Fruit fly (Drosophila melanogaster) whole organism, embryonic: ENCODE results near the gene Cfp1.
A peak's percentile ranks its signal among the peaks of the same experiment; 100 is the strongest.

Experiments
- Asciz ChIP-seq: fragments of 200-800 bp; sonication (Bioruptor generic); optimal IDR thresholded peaks from 2 replicates; lab custom pipeline; 2017; ENCODE audit warnings: missing biosample characterization, mild to moderate bottlenecking, missing genetic modification characterization, missing genetic modification reagents
- Awh ChIP-seq: fragments of 200-800 bp; sonication (Bioruptor generic); IDR thresholded peaks from 2 replicates; pipeline ENCODE4, ENCODE4 v1.3.6; 2022; ENCODE audit warnings: missing biosample characterization, missing genetic modification characterization
- B-H2 ChIP-seq: fragments of 200-800 bp; sonication (Bioruptor generic); optimal IDR thresholded peaks from 2 replicates; lab custom pipeline; 2018; ENCODE audit warnings: missing biosample characterization, mild to moderate bottlenecking, missing genetic modification characterization
- CG11456 ChIP-seq: fragments of 200-800 bp; sonication (Bioruptor generic); IDR thresholded peaks from 3 replicates; pipeline ENCODE4 v1.3.6; 2022; ENCODE audit warnings: missing biosample characterization, missing genetic modification characterization
- CG13424 ChIP-seq: fragments of 200-800 bp; sonication (Bioruptor generic); optimal IDR thresholded peaks from 2 replicates; lab custom pipeline; 2019; ENCODE audit warnings: missing biosample characterization, mild to moderate bottlenecking, missing genetic modification characterization, moderate library complexity
- CG14050 ChIP-seq: fragments of 200-800 bp; sonication (Bioruptor generic); IDR thresholded peaks from 3 replicates; pipeline ENCODE4 v1.3.6; 2022; ENCODE audit warnings: missing biosample characterization, missing genetic modification characterization
- CG14441 ChIP-seq: fragments of 200-800 bp; sonication (Bioruptor generic); IDR thresholded peaks from 2 replicates; pipeline ENCODE4 v1.3.6; 2022; ENCODE audit warnings: missing biosample characterization, missing genetic modification characterization
- CG15073 ChIP-seq: fragments of 200-800 bp; sonication (Bioruptor generic); optimal IDR thresholded peaks from 2 replicates; lab custom pipeline; 2016; ENCODE audit warnings: missing biosample characterization, missing genetic modification characterization
- CG1529 ChIP-seq: fragments of 200-800 bp; sonication (Bioruptor generic); optimal IDR thresholded peaks from 3 replicates; lab custom pipeline; 2018; ENCODE audit warnings: missing biosample characterization, missing genetic modification characterization
- CG15479 ChIP-seq: fragments of 200-800 bp; sonication (Bioruptor generic); optimal IDR thresholded peaks from 3 replicates; lab custom pipeline; 2019; ENCODE audit warnings: missing biosample characterization, mild to moderate bottlenecking, missing genetic modification characterization, moderate library complexity
- CG17359 ChIP-seq: fragments of 200-800 bp; sonication (Bioruptor generic); optimal IDR thresholded peaks from 3 replicates; lab custom pipeline; 2018; ENCODE audit warnings: missing biosample characterization, mild to moderate bottlenecking, missing genetic modification characterization, moderate library complexity
- CG2678 ChIP-seq: fragments of 200-800 bp; sonication (Bioruptor generic); optimal IDR thresholded peaks from 3 replicates; lab custom pipeline; 2019; ENCODE audit warnings: missing biosample characterization, mild to moderate bottlenecking, missing genetic modification characterization, moderate library complexity
- CG30020 ChIP-seq: fragments of 200-800 bp; optimal IDR thresholded peaks from 2 replicates; lab custom pipeline; 2019; ENCODE audit warnings: missing biosample characterization, mild to moderate bottlenecking, missing genetic modification characterization, moderate library complexity
- CG3163 ChIP-seq: fragments of 200-800 bp; sonication (Bioruptor generic); optimal IDR thresholded peaks from 3 replicates; lab custom pipeline; 2016; ENCODE audit warnings: missing biosample characterization, missing genetic modification characterization
- CG32767 ChIP-seq: fragments of 200-800 bp; sonication (Bioruptor generic); IDR thresholded peaks from 2 replicates; pipeline ENCODE4 v1.3.6; 2022; ENCODE audit warnings: missing biosample characterization, missing genetic modification characterization
- CG34376 ChIP-seq: fragments of 200-800 bp; sonication (Bioruptor generic); optimal IDR thresholded peaks from 2 replicates; lab custom pipeline; 2018; ENCODE audit warnings: missing biosample characterization, mild to moderate bottlenecking, missing genetic modification characterization
- CG4617 ChIP-seq: fragments of 200-800 bp; sonication (Bioruptor generic); optimal IDR thresholded peaks from 3 replicates; lab custom pipeline; 2016; ENCODE audit warnings: missing biosample characterization, missing genetic modification characterization, borderline replicate concordance
- CG9797 ChIP-seq: fragments of 200-800 bp; sonication (Bioruptor generic); optimal IDR thresholded peaks from 3 replicates; lab custom pipeline; 2018; ENCODE audit warnings: missing biosample characterization, mild to moderate bottlenecking, missing genetic modification characterization
- Camta ChIP-seq: fragments of 200-800 bp; sonication (Bioruptor generic); optimal IDR thresholded peaks from 2 replicates; lab custom pipeline; 2016; ENCODE audit warnings: missing biosample characterization, missing genetic modification characterization
- CoRest ChIP-seq: fragments of 200-800 bp; sonication (Bioruptor generic); optimal IDR thresholded peaks from 3 replicates; lab custom pipeline; 2018; ENCODE audit warnings: missing biosample characterization, mild to moderate bottlenecking, missing genetic modification characterization, moderate library complexity
- D ChIP-seq, 2 experiments: fragments of 200-800 bp in 1 of 2; fragments of >200 bp in 1 of 2; sonication (Bioruptor generic) in 1 of 2; optimal IDR thresholded peaks; 2 replicates in 1 of 2; 3 replicates in 1 of 2; lab custom pipeline; 2017; ENCODE audit warnings: mild to moderate bottlenecking in 1 of 2, missing biosample characterization in 1 of 2, missing genetic modification characterization in 1 of 2, missing genetic modification reagents in 1 of 2
- Dek ChIP-seq: fragments of 200-800 bp; sonication (Bioruptor generic); optimal IDR thresholded peaks from 3 replicates; lab custom pipeline; 2019; ENCODE audit warnings: missing biosample characterization, mild to moderate bottlenecking, missing genetic modification characterization, moderate library complexity
- Dip3 ChIP-seq: fragments of 200-800 bp; sonication (Bioruptor generic); optimal IDR thresholded peaks from 3 replicates; lab custom pipeline; 2016; ENCODE audit warnings: missing biosample characterization, missing genetic modification characterization
- Drgx ChIP-seq: fragments of 200-800 bp; sonication (Bioruptor generic); IDR thresholded peaks from 2 replicates; pipeline ENCODE4 v1.3.6; 2022; ENCODE audit warnings: missing biosample characterization, missing genetic modification characterization
- H15 ChIP-seq: fragments of 200-800 bp; sonication (Bioruptor generic); IDR thresholded peaks from 3 replicates; pipeline ENCODE4 v1.3.6; 2022; ENCODE audit warnings: missing biosample characterization, missing genetic modification characterization
- Nf-YA ChIP-seq: fragments of 200-800 bp; sonication (Bioruptor generic); IDR thresholded peaks from 2 replicates; pipeline ENCODE4 v1.3.6; 2022; ENCODE audit warnings: missing biosample characterization, missing genetic modification characterization
- Nf-YC ChIP-seq: fragments of 200-800 bp; optimal IDR thresholded peaks from 3 replicates; lab custom pipeline; 2019; ENCODE audit warnings: missing biosample characterization, mild to moderate bottlenecking, missing genetic modification characterization, moderate library complexity
- Pdp1 ChIP-seq, 2 experiments: fragments of 200-800 bp; sonication (Bioruptor generic); optimal IDR thresholded peaks; 3 replicates each; lab custom pipeline; 2016; ENCODE audit warnings: missing biosample characterization in 2 of 2, missing genetic modification characterization in 2 of 2, mild to moderate bottlenecking in 1 of 2, moderate library complexity in 1 of 2
- Ptx1 ChIP-seq: fragments of 200-800 bp; sonication (Bioruptor generic); IDR thresholded peaks from 2 replicates; pipeline ENCODE4 v1.3.6; 2022; ENCODE audit warnings: missing biosample characterization, missing genetic modification characterization
- Six4 ChIP-seq: fragments of 200-800 bp; sonication (Bioruptor generic); optimal IDR thresholded peaks from 2 replicates; lab custom pipeline; 2016; ENCODE audit warnings: missing biosample characterization, missing genetic modification characterization
- Xrp1 ChIP-seq: fragments of 200-800 bp; sonication (Bioruptor generic); IDR thresholded peaks from 2 replicates; pipeline ENCODE4 v1.3.6; 2022; ENCODE audit warnings: missing biosample characterization, missing genetic modification characterization
- ash1 ChIP-seq: fragments of 200-800 bp; sonication (Bioruptor generic); optimal IDR thresholded peaks from 2 replicates; lab custom pipeline; 2018; ENCODE audit warnings: missing biosample characterization, mild to moderate bottlenecking, missing genetic modification characterization
- ato ChIP-seq: fragments of 200-800 bp; sonication (Bioruptor generic); IDR thresholded peaks from 2 replicates; pipeline ENCODE4 v1.3.6; 2022; ENCODE audit warnings: missing biosample characterization, missing genetic modification characterization; ENCODE audit not compliant: partially characterized antibody
- az2 ChIP-seq: fragments of 200-800 bp; sonication (Bioruptor generic); optimal IDR thresholded peaks from 3 replicates; lab custom pipeline; 2016; ENCODE audit warnings: missing biosample characterization, missing genetic modification characterization
- btn ChIP-seq: fragments of 200-800 bp; sonication (Bioruptor generic); optimal IDR thresholded peaks from 2 replicates; lab custom pipeline; 2016; ENCODE audit warnings: missing biosample characterization, missing genetic modification characterization
- cas ChIP-seq: fragments of 200-800 bp; sonication (Bioruptor generic); IDR thresholded peaks from 2 replicates; pipeline ENCODE4 v1.3.6; 2022; ENCODE audit warnings: missing biosample characterization, missing genetic modification characterization
- chm ChIP-seq: fragments of 200-800 bp; sonication (Bioruptor generic); IDR thresholded peaks from 2 replicates; pipeline ENCODE4 v1.3.6; 2022; ENCODE audit warnings: missing biosample characterization, missing genetic modification characterization
- crp ChIP-seq, 2 experiments: fragments of 200-800 bp; sonication (Bioruptor generic); optimal IDR thresholded peaks; 2 replicates in 1 of 2; 3 replicates in 1 of 2; lab custom pipeline; 2017; ENCODE audit warnings: missing biosample characterization in 2 of 2, missing genetic modification characterization in 2 of 2, mild to moderate bottlenecking in 1 of 2, moderate library complexity in 1 of 2
- ems ChIP-seq: fragments of 200-800 bp; sonication (Bioruptor generic); optimal IDR thresholded peaks from 3 replicates; lab custom pipeline; 2016; ENCODE audit warnings: missing biosample characterization, missing genetic modification characterization
- gro ChIP-seq: fragments of 200-800 bp; sonication (Bioruptor generic); optimal IDR thresholded peaks from 2 replicates; lab custom pipeline; 2016; ENCODE audit warnings: missing biosample characterization, missing genetic modification characterization
- gt ChIP-seq: fragments of 200-800 bp; sonication (Bioruptor generic); IDR thresholded peaks from 2 replicates; pipeline ENCODE4 v1.3.6; 2022; ENCODE audit warnings: missing biosample characterization, missing genetic modification characterization
- knrl ChIP-seq: fragments of 200-800 bp; sonication (Bioruptor generic); IDR thresholded peaks from 3 replicates; pipeline ENCODE4 v1.3.6; 2022; ENCODE audit warnings: missing biosample characterization, missing genetic modification characterization; ENCODE audit not compliant: partially characterized antibody
- lmd ChIP-seq: fragments of 200-800 bp; sonication (Bioruptor generic); IDR thresholded peaks from 2 replicates; pipeline ENCODE4 v1.3.6; 2022; ENCODE audit warnings: missing biosample characterization, missing genetic modification characterization
- nom ChIP-seq: fragments of 200-800 bp; sonication (Bioruptor generic); optimal IDR thresholded peaks from 2 replicates; lab custom pipeline; 2017; ENCODE audit warnings: missing biosample characterization, missing genetic modification characterization, mild to moderate bottlenecking, moderate library complexity, missing genetic modification reagents
- sima ChIP-seq: fragments of 200-800 bp; sonication (Bioruptor generic); optimal IDR thresholded peaks from 2 replicates; lab custom pipeline; 2016; ENCODE audit warnings: missing biosample characterization, missing genetic modification characterization
- tgo ChIP-seq: fragments of 200-800 bp; sonication (Bioruptor generic); IDR thresholded peaks from 3 replicates; pipeline ENCODE4 v1.3.6; 2022; ENCODE audit warnings: missing biosample characterization, missing genetic modification characterization
- zen2 ChIP-seq: fragments of 200-800 bp; sonication (Bioruptor generic); IDR thresholded peaks from 3 replicates; pipeline ENCODE4 v1.3.6; 2022; ENCODE audit warnings: missing biosample characterization, missing genetic modification characterization; ENCODE audit not compliant: partially characterized antibody

Cfp1 gene

dm6 chrX:9247171-9247783 is 25.5 kb downstream of the Cfp1 start, which contains the start of the genes amx and Dsor1 (continued):
- peak in 1 of 2 experiments; percentile 3 for TF ChIP-seq Pdp1 (GFP tag; optimal IDR thresholded peaks at IDR 0.05; lab: Kevin White, UChicago)

- TF ChIP-seq CoRest (tag; lab: Kevin White, UChicago) (peak; percentile 79), knrl (peak; percentile 91), Nf-YA (GFP tag; lab: Robert Waterston, UW) (no peak), lmd (GFP tag; lab: Robert Waterston, UW) (peak; percentile 29; the same call in 1 of the 2 replicates), ems (GFP tag; lab: Kevin White, UChicago) (peak; percentile 37), ash1 (GFP tag; lab: Kevin White, UChicago) (no peak), btn (GFP tag; lab: Kevin White, UChicago) (no peak), tgo (GFP tag; lab: Robert Waterston, UW) (peak; percentile 45), CG14441 (GFP tag; lab: Robert Waterston, UW) (peak; percentile 52; the same call in 1 of the 2 replicates), CG14050 (peak; percentile 24; the same call in 1 of the 3 replicates), chm (GFP tag; lab: Robert Waterston, UW) (no peak), CG32767 (GFP tag; lab: Robert Waterston, UW) (no peak), CG15479 (GFP tag; lab: Kevin White, UChicago) (no peak), cas (no peak), CG34376 (GFP tag; lab: Kevin White, UChicago) (peak; percentile 38), crp (GFP tag; optimal IDR thresholded peaks at IDR 0.05; lab: Kevin White, UChicago) (peak in 1 of 2 experiments; percentile 57), Ptx1 (GFP tag; lab: Robert Waterston, UW) (peak; percentile 55; the same call in 1 of the 2 replicates), Nf-YC (tag; lab: Kevin White, UChicago) (no peak), CG30020 (peak; percentile 58), Camta (GFP tag; lab: Kevin White, UChicago) (peak; percentile 11), Awh (GFP tag; lab: Robert Waterston, UW) (no peak), gt (GFP tag; lab: Robert Waterston, UW) (no peak), CG3163 (GFP tag; lab: Kevin White, UChicago) (peak; percentile 32), az2 (GFP tag; lab: Kevin White, UChicago) (peak; percentile 48), Drgx (no peak), CG1529 (GFP tag; lab: Kevin White, UChicago) (no peak), Xrp1 (GFP tag; lab: Robert Waterston, UW) (no peak; the same call in 1 of the 2 replicates), CG17359 (tag; lab: Kevin White, UChicago) (no peak), CG15073 (GFP tag; lab: Kevin White, UChicago) (no peak), CG9797 (GFP tag; lab: Kevin White, UChicago) (peak; percentile 53), sima (GFP tag; lab: Kevin White, UChicago) (no peak), ato (no peak), B-H2 (no peak), zen2 (GFP tag; lab: Robert Waterston, UW) (peak; percentile 67; the same call in 1 of the 3 replicates), Asciz (GFP tag; lab: Kevin White, UChicago) (no peak), Dip3 (GFP tag; lab: Kevin White, UChicago) (peak; percentile 68), CG2678 (tag; lab: Kevin White, UChicago) (no peak), CG4617 (GFP tag; lab: Kevin White, UChicago) (peak; percentile 77), nom (no peak), H15 (GFP tag; lab: Robert Waterston, UW) (no peak), Dek (no peak), Six4 (GFP tag; lab: Kevin White, UChicago) (peak; percentile 42), D (optimal IDR thresholded peaks at IDR 0.05; lab: Kevin White, UChicago) (no peak), D (GFP tag; optimal IDR thresholded peaks at IDR 0.05; lab: Kevin White, UChicago) (no peak), gro (peak; percentile 81), CG11456 (GFP tag; lab: Robert Waterston, UW) (0 out of 3 replicates have a peak, but pooled peaks have one; percentile 44), CG13424 (tag; lab: Kevin White, UChicago) (peak; percentile 72)
These were observed 29.3 kb downstream of the Cfp1 start, which contains the start of the genes mxc and Larp7 for dm6 chrX:9243417-9243884. Gene mxc, minus strand, starts transcription at chrX:9243467. Gene Larp7, plus strand, starts transcription at chrX:9243817.
